Worm (Caenorhabditis elegans) whole organism, L1 larva: ENCODE results near the gene str-28.

Experiments used
- C04F5.9 ChIP-seq: sonication (generic microtip); optimal IDR thresholded peaks from 2 replicates; lab custom pipeline; 2016; ENCODE audit warnings: missing genetic modification characterization, missing compliant biosample characterization
- C34B4.2 ChIP-seq: sonication (generic microtip); optimal IDR thresholded peaks from 2 replicates; lab custom pipeline; 2017; ENCODE audit warnings: mild to moderate bottlenecking, missing genetic modification characterization, missing compliant biosample characterization
- aha-1 ChIP-seq: fragments of 150-350 bp; optimal IDR thresholded peaks from 2 replicates; lab custom pipeline; 2014; ENCODE audit warnings: missing biosample characterization, missing genetic modification characterization
- aly-2 ChIP-seq: fragments of 150-350 bp; optimal IDR thresholded peaks from 2 replicates; lab custom pipeline; 2014; ENCODE audit warnings: missing biosample characterization, missing genetic modification characterization
- ceh-8 ChIP-seq: fragments of 200-800 bp; sonication (Bioruptor generic); optimal IDR thresholded peaks from 2 replicates; lab custom pipeline; 2018; ENCODE audit warnings: mild to moderate bottlenecking, missing genetic modification characterization, moderate library complexity, missing compliant biosample characterization
- ceh-82 ChIP-seq, 3 experiments: fragments of 150-350 bp in 1 of 3; sonication (generic microtip) in 2 of 3; optimal IDR thresholded peaks; 2 replicates each; lab custom pipeline; 2014 to 2017; ENCODE audit warnings: missing biosample characterization in 3 of 3, missing genetic modification characterization in 3 of 3
- ces-1 ChIP-seq: fragments of 150-350 bp; optimal IDR thresholded peaks from 2 replicates; lab custom pipeline; 2014; ENCODE audit warnings: missing biosample characterization, missing genetic modification reagents, missing genetic modification characterization
- efl-1 ChIP-seq, 4 experiments: fragments of 150-350 bp; optimal IDR thresholded peaks in 3 of 4; peaks in 1 of 4; 1 replicate in 1 of 4; 2 replicates in 3 of 4; lab custom pipeline; 2014; ENCODE audit warnings: missing biosample characterization in 2 of 4, missing genetic modification characterization in 2 of 4, missing genetic modification reagents in 2 of 4
- egl-13 ChIP-seq: sonication (generic microtip); optimal IDR thresholded peaks from 2 replicates; lab custom pipeline; 2016; ENCODE audit warnings: missing genotype, missing genetic modification reagents, missing genetic modification characterization, missing compliant biosample characterization
- elt-2 ChIP-seq: sonication (generic microtip); optimal IDR thresholded peaks from 2 replicates; lab custom pipeline; 2016; ENCODE audit warnings: missing genetic modification characterization, mild to moderate bottlenecking, inconsistent platforms, missing compliant biosample characterization, missing genetic modification reagents
- elt-3 ChIP-seq, 6 experiments: fragments of 150-350 bp in 1 of 6; sonication (generic microtip); optimal IDR thresholded peaks; 2 replicates each; lab custom pipeline; 2017 to 2018; ENCODE audit warnings: missing biosample characterization in 6 of 6, missing genetic modification characterization in 6 of 6, inconsistent platforms in 1 of 6
- fkh-4 ChIP-seq: sonication (generic microtip); optimal IDR thresholded peaks from 2 replicates; lab custom pipeline; 2016; ENCODE audit warnings: missing compliant biosample characterization, missing genetic modification characterization, borderline replicate concordance
- grh-1 ChIP-seq: fragments of 200-800 bp; sonication (Bioruptor generic); IDR thresholded peaks from 2 replicates; pipeline ENCODE4 v1.3.6; 2022; ENCODE audit warnings: missing genetic modification reagents, missing genetic modification characterization, missing compliant biosample characterization
- hlh-17 ChIP-seq: fragments of 200-800 bp; sonication (Bioruptor generic); optimal IDR thresholded peaks from 2 replicates; lab custom pipeline; 2018; ENCODE audit warnings: missing genetic modification characterization, mild to moderate bottlenecking, missing compliant biosample characterization, moderate library complexity, borderline replicate concordance
- hlh-4 ChIP-seq: sonication (generic microtip); optimal IDR thresholded peaks from 2 replicates; lab custom pipeline; 2016; ENCODE audit warnings: mild to moderate bottlenecking, missing genetic modification characterization, missing compliant biosample characterization
- hpl-2 ChIP-seq: fragments of 150-350 bp; optimal IDR thresholded peaks from 2 replicates; lab custom pipeline; 2014; ENCODE audit warnings: missing biosample characterization, missing genetic modification reagents, missing genetic modification characterization
- irx-1 ChIP-seq: sonication (generic microtip); optimal IDR thresholded peaks from 2 replicates; lab custom pipeline; 2016; ENCODE audit warnings: missing genetic modification characterization, missing compliant biosample characterization
- isw-1 ChIP-seq: fragments of 200-800 bp; sonication (Bioruptor generic); IDR thresholded peaks from 2 replicates; pipeline ENCODE4 v1.3.6; 2022; ENCODE audit warnings: missing genetic modification characterization, missing compliant biosample characterization
- jun-1 ChIP-seq: fragments of 150-350 bp; optimal IDR thresholded peaks from 2 replicates; lab custom pipeline; 2014; ENCODE audit warnings: missing biosample characterization, missing genetic modification reagents, missing genetic modification characterization
- lin-13 ChIP-seq: fragments of 150-350 bp; optimal IDR thresholded peaks from 2 replicates; lab custom pipeline; 2014; ENCODE audit warnings: missing biosample characterization, missing genetic modification reagents, missing genetic modification characterization
- lin-14 ChIP-seq: fragments of 200-800 bp; sonication (Bioruptor generic); optimal IDR thresholded peaks from 2 replicates; lab custom pipeline; 2018; ENCODE audit warnings: mild to moderate bottlenecking, missing genetic modification characterization, moderate library complexity, missing compliant biosample characterization
- lin-15B ChIP-seq: fragments of 150-350 bp; sonication (generic microtip); optimal IDR thresholded peaks from 3 replicates; lab custom pipeline; 2014; ENCODE audit warnings: missing biosample characterization, missing genetic modification characterization
- lin-39 ChIP-seq: fragments of 150-350 bp; optimal IDR thresholded peaks from 2 replicates; lab custom pipeline; 2014; ENCODE audit warnings: missing biosample characterization, missing genetic modification reagents, missing genetic modification characterization
- lir-3 ChIP-seq: sonication (generic microtip); optimal IDR thresholded peaks from 2 replicates; lab custom pipeline; 2016; ENCODE audit warnings: mild to moderate bottlenecking, missing genetic modification characterization, moderate library complexity, missing compliant biosample characterization; ENCODE audit not compliant: poor library complexity
- lsy-2 ChIP-seq, 2 experiments: fragments of 150-350 bp; optimal IDR thresholded peaks; 2 replicates each; lab custom pipeline; 2014; ENCODE audit warnings: missing biosample characterization in 2 of 2, missing genetic modification characterization in 2 of 2
- mep-1 ChIP-seq: fragments of 150-350 bp; optimal IDR thresholded peaks from 2 replicates; lab custom pipeline; 2014; ENCODE audit warnings: missing biosample characterization, missing genetic modification characterization
- nhr-11 ChIP-seq: fragments of 150-350 bp; optimal IDR thresholded peaks from 2 replicates; lab custom pipeline; 2014; ENCODE audit warnings: missing biosample characterization, missing genetic modification characterization
- nhr-12 ChIP-seq: sonication (generic microtip); optimal IDR thresholded peaks from 2 replicates; lab custom pipeline; 2017; ENCODE audit warnings: missing biosample characterization, missing genetic modification characterization
- nhr-237 ChIP-seq: fragments of 150-350 bp; optimal IDR thresholded peaks from 2 replicates; lab custom pipeline; 2014; ENCODE audit warnings: missing biosample characterization, missing genetic modification characterization
- nhr-71 ChIP-seq: sonication (generic microtip); optimal IDR thresholded peaks from 2 replicates; lab custom pipeline; 2016; ENCODE audit warnings: mild to moderate bottlenecking, missing genetic modification characterization, moderate library complexity, missing compliant biosample characterization
- nhr-76 ChIP-seq: sonication (generic microtip); optimal IDR thresholded peaks from 2 replicates; lab custom pipeline; 2017; ENCODE audit warnings: missing biosample characterization, missing genetic modification characterization
- pqm-1 ChIP-seq: sonication (generic microtip); optimal IDR thresholded peaks from 3 replicates; lab custom pipeline; 2017; ENCODE audit warnings: missing biosample characterization, missing genetic modification characterization
- snpc-4 ChIP-seq: fragments of 150-350 bp; optimal IDR thresholded peaks from 2 replicates; lab custom pipeline; 2014; ENCODE audit warnings: missing biosample characterization, missing genetic modification characterization
- sox-4 ChIP-seq: sonication (generic microtip); optimal IDR thresholded peaks from 2 replicates; lab custom pipeline; 2016; ENCODE audit warnings: missing genetic modification characterization, missing compliant biosample characterization
- sptf-1 ChIP-seq: fragments of 150-350 bp; optimal IDR thresholded peaks from 2 replicates; lab custom pipeline; 2014; ENCODE audit warnings: missing biosample characterization, missing genetic modification characterization
- sup-37 ChIP-seq: fragments of 200-800 bp; sonication (Bioruptor generic); optimal IDR thresholded peaks from 2 replicates; lab custom pipeline; 2018; ENCODE audit warnings: mild to moderate bottlenecking, missing genetic modification characterization, missing compliant biosample characterization
- unc-30 ChIP-seq: sonication (generic microtip); optimal IDR thresholded peaks from 2 replicates; lab custom pipeline; 2017; ENCODE audit warnings: missing biosample characterization, missing genetic modification characterization
- vab-15 ChIP-seq: sonication (generic microtip); optimal IDR thresholded peaks from 2 replicates; lab custom pipeline; 2017; ENCODE audit warnings: missing genotype, mild to moderate bottlenecking, missing genetic modification characterization, missing compliant biosample characterization
- xbp-1 ChIP-seq: sonication (generic microtip); optimal IDR thresholded peaks from 2 replicates; lab custom pipeline; 2016; ENCODE audit warnings: missing genetic modification characterization, missing compliant biosample characterization
- zag-1 ChIP-seq: fragments of 150-350 bp; optimal IDR thresholded peaks from 2 replicates; lab custom pipeline; 2014; ENCODE audit warnings: missing biosample characterization, missing genetic modification characterization
- ztf-11 ChIP-seq, 2 experiments: sonication (generic microtip); optimal IDR thresholded peaks; 2 replicates each; lab custom pipeline; 2016 to 2017; ENCODE audit warnings: missing genetic modification characterization in 2 of 2, missing biosample characterization in 1 of 2, missing compliant biosample characterization in 1 of 2
- ztf-4 ChIP-seq: fragments of 150-350 bp; optimal IDR thresholded peaks from 2 replicates; lab custom pipeline; 2014; ENCODE audit warnings: missing biosample characterization, missing genetic modification characterization

Gene str-28

ce11 chrV:7465509-7465908, 7.2 kb downstream of the str-28 start, which contains the start of gene F25E5.1 (continued):
- TF ChIP-seq hlh-17 (GFP tag; lab: Kevin White, UChicago): no peak
- TF ChIP-seq, all 84 proteins: peak for 43

- TF ChIP-seq lin-13 (GFP tag; lab: Kevin White, UChicago) (no peak), xbp-1 (tag; lab: Kevin White, UChicago) (no peak), lin-15B (no peak), ztf-4 (tag; lab: Kevin White, UChicago) (no peak), lir-3 (tag; lab: Kevin White, UChicago) (no peak), C34B4.2 (no peak), hlh-17 (GFP tag; lab: Kevin White, UChicago) (no peak), grh-1 (GFP tag; lab: Robert Waterston, UW) (no peak), C04F5.9 (tag; lab: Kevin White, UChicago) (no peak), lin-39 (tag; lab: Kevin White, UChicago) (no peak), ceh-8 (GFP tag; lab: Kevin White, UChicago) (no peak), vab-15 (tag; lab: Kevin White, UChicago) (no peak), lin-14 (GFP tag; lab: Kevin White, UChicago) (no peak), nhr-71 (tag; lab: Kevin White, UChicago) (no peak), snpc-4 (tag; lab: Kevin White, UChicago) (no peak), nhr-11 (tag; lab: Kevin White, UChicago) (no peak), ceh-82 (tag; optimal IDR thresholded peaks at IDR 0.05; lab: Kevin White, UChicago) (no peak), unc-30 (tag; lab: Kevin White, UChicago) (no peak), fkh-4 (tag; lab: Kevin White, UChicago) (no peak)
Observed at ce11 chrV:7464696-7465095, 8.0 kb downstream of the str-28 start, which contains the start of gene srh-89. Gene srh-89, minus strand, starts transcription at chrV:7464796.

DNA sequence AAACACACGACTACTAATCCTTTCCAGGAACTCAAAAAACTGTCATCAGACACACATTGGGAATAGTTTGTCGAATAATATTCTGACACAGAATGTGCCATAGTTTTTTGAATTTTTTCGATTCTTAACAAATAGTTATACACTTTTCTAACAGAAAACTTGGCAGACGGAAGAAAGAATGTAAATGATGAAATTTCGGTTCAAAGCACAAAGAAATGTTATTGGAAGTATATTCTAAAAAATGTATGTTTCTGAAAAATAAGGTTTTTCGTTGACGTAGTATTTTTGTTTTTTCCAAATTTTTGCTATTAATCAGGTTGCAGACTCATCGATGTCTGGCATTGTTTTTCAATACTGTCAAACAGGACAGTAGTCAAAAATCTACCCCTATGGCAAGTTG, 11.8 kb downstream of the str-28 start, which contains the start of gene srh-92:
Gene srh-92, minus strand, starts transcription at position 101 of the 400 bp plus-strand sequence.
- TF ChIP-seq aha-1 (tag; lab: Kevin White, UChicago) (no peak), zag-1 (no peak), pqm-1 (tag; lab: Kevin White, UChicago) (no peak), egl-13 (tag; lab: Kevin White, UChicago) (no peak), lsy-2 (tag; optimal IDR thresholded peaks at IDR 0.05; lab: Kevin White, UChicago) (no peak), efl-1 (optimal IDR thresholded peaks at IDR 0.05; lab: Kevin White, UChicago) (no peak), efl-1 (GFP tag; optimal IDR thresholded peaks at IDR 0.05 in 1 of 2; lab: Kevin White, UChicago) (no peak), lin-13 (GFP tag; lab: Kevin White, UChicago) (no peak), ztf-11 (tag; optimal IDR thresholded peaks at IDR 0.05; lab: Kevin White, UChicago) (no peak), jun-1 (tag; lab: Kevin White, UChicago) (no peak), sox-4 (tag; lab: Kevin White, UChicago) (no peak), elt-2 (no peak), sptf-1 (tag; lab: Kevin White, UChicago) (no peak), C04F5.9 (tag; lab: Kevin White, UChicago) (no peak), ztf-4 (tag; lab: Kevin White, UChicago) (no peak), sup-37 (GFP tag; lab: Kevin White, UChicago) (no peak), isw-1 (GFP tag; lab: Robert Waterston, UW) (no peak), nhr-76 (no peak)

DNA sequence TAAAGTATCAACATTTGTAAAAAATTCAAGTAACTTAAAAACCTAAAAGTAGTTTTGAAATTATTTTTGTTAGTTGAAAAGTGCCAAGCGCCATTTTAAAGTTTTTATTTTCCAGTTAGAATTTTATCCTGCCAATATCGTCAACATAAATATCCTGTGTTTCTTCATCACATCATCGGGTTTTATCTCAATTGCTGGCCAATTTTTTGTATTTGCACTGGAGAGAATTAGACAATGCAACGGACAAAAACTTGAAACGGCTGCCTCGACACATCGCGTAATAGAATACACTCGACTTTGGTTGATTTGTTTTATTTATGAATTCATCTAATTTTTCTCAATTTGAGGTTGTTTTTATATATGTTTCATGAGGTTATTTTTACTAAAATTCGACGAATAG, 17.7 kb downstream of the str-28 start, which contains the start of gene F25E5.2:
Gene F25E5.2, plus strand, starts transcription at position 301 of the 400 bp plus-strand sequence.
- TF ChIP-seq zag-1 (no peak), nhr-12 (tag; lab: Kevin White, UChicago) (no peak), mep-1 (tag; lab: Kevin White, UChicago) (no peak), lin-14 (GFP tag; lab: Kevin White, UChicago) (no peak), elt-3 (tag; optimal IDR thresholded peaks at IDR 0.05; lab: Kevin White, UChicago) (no peak), hlh-4 (tag; lab: Kevin White, UChicago) (no peak), vab-15 (tag; lab: Kevin White, UChicago) (no peak), jun-1 (tag; lab: Kevin White, UChicago) (no peak), lin-13 (GFP tag; lab: Kevin White, UChicago) (no peak), elt-2 (no peak), sup-37 (GFP tag; lab: Kevin White, UChicago) (no peak), hpl-2 (GFP tag; lab: Kevin White, UChicago) (no peak), irx-1 (tag; lab: Kevin White, UChicago) (no peak), nhr-237 (no peak), aly-2 (tag; lab: Kevin White, UChicago) (no peak), hlh-17 (GFP tag; lab: Kevin White, UChicago) (no peak), ces-1 (GFP tag; lab: Kevin White, UChicago) (no peak)
